Fruit fly (Drosophila melanogaster) whole organism, prepupa: ENCODE data around the gene bun.

Experiments
- Blimp-1 ChIP-seq: fragments of 200-800 bp; sonication (Bioruptor generic); optimal IDR thresholded peaks from 3 replicates; lab custom pipeline; 2017; ENCODE audit warnings: missing biosample characterization, missing genetic modification characterization, mild to moderate bottlenecking, moderate library complexity, missing genetic modification reagents
- CG10631 ChIP-seq: fragments of 200-800 bp; sonication (Bioruptor generic); optimal IDR thresholded peaks from 2 replicates; lab custom pipeline; 2016; ENCODE audit warnings: missing biosample characterization, missing genetic modification characterization
- CG10669 ChIP-seq: fragments of 200-800 bp; sonication (Bioruptor generic); optimal IDR thresholded peaks from 3 replicates; lab custom pipeline; 2018; ENCODE audit warnings: missing biosample characterization, mild to moderate bottlenecking, missing genetic modification characterization, moderate library complexity
- CG11294 ChIP-seq: fragments of 200-800 bp; sonication (Bioruptor generic); IDR thresholded peaks from 2 replicates; pipeline ENCODE4 v1.3.6; 2022; ENCODE audit warnings: missing biosample characterization, missing genetic modification characterization
- CG11762 ChIP-seq: fragments of 200-800 bp; sonication (Bioruptor generic); optimal IDR thresholded peaks from 3 replicates; lab custom pipeline; 2016; ENCODE audit warnings: missing biosample characterization, missing genetic modification characterization; ENCODE audit not compliant: insufficient read depth
- CG11902 ChIP-seq: fragments of 200-800 bp; sonication (Bioruptor generic); optimal IDR thresholded peaks from 3 replicates; lab custom pipeline; 2016; ENCODE audit warnings: missing biosample characterization, missing genetic modification characterization
- CG15336 ChIP-seq: fragments of 200-800 bp; sonication (Bioruptor generic); IDR thresholded peaks from 2 replicates; pipeline ENCODE4 v1.3.6; 2022; ENCODE audit warnings: missing biosample characterization, missing genetic modification characterization
- CG16779 ChIP-seq: fragments of 200-800 bp; sonication (Bioruptor generic); optimal IDR thresholded peaks from 3 replicates; lab custom pipeline; 2017; ENCODE audit warnings: missing biosample characterization, mild to moderate bottlenecking, missing genetic modification characterization
- CG3032 ChIP-seq: fragments of 200-800 bp; optimal IDR thresholded peaks from 2 replicates; lab custom pipeline; 2019; ENCODE audit warnings: missing biosample characterization, mild to moderate bottlenecking, missing genetic modification characterization, moderate library complexity
- CG4318 ChIP-seq: fragments of 200-800 bp; sonication (Bioruptor generic); optimal IDR thresholded peaks from 3 replicates; lab custom pipeline; 2017; ENCODE audit warnings: missing biosample characterization, mild to moderate bottlenecking, missing genetic modification characterization
- CG6276 ChIP-seq: fragments of 200-800 bp; sonication (Bioruptor generic); optimal IDR thresholded peaks from 2 replicates; lab custom pipeline; 2017; ENCODE audit warnings: missing biosample characterization, mild to moderate bottlenecking, missing genetic modification characterization
- CG6808 ChIP-seq: fragments of 200-800 bp; sonication (Bioruptor generic); optimal IDR thresholded peaks from 3 replicates; lab custom pipeline; 2017; ENCODE audit warnings: missing biosample characterization, missing genetic modification characterization, mild to moderate bottlenecking, moderate library complexity, missing genetic modification reagents
- CG6854 ChIP-seq: fragments of 200-800 bp; sonication (Bioruptor generic); optimal IDR thresholded peaks from 2 replicates; lab custom pipeline; 2017; ENCODE audit warnings: missing biosample characterization, mild to moderate bottlenecking, missing genetic modification characterization
- CG7368 ChIP-seq: fragments of 200-800 bp; sonication (Bioruptor generic); optimal IDR thresholded peaks from 3 replicates; lab custom pipeline; 2016; ENCODE audit warnings: missing biosample characterization, missing genetic modification characterization
- CG8119 ChIP-seq: fragments of 200-800 bp; sonication (Bioruptor generic); IDR thresholded peaks from 3 replicates; pipeline ENCODE4 v1.3.6; 2022; ENCODE audit warnings: missing biosample characterization, missing genetic modification characterization
- CG8319 ChIP-seq: fragments of 200-800 bp; sonication (Bioruptor generic); optimal IDR thresholded peaks from 3 replicates; lab custom pipeline; 2016; ENCODE audit warnings: missing biosample characterization, missing genetic modification characterization
- CG8632 ChIP-seq: fragments of 200-800 bp; sonication (Bioruptor generic); optimal IDR thresholded peaks from 3 replicates; lab custom pipeline; 2016; ENCODE audit warnings: missing biosample characterization, missing genetic modification characterization
- Eip75B ChIP-seq: fragments of 200-800 bp; sonication (Bioruptor generic); optimal IDR thresholded peaks from 3 replicates; lab custom pipeline; 2016; ENCODE audit warnings: missing biosample characterization, missing genetic modification characterization
- Eip78C ChIP-seq: fragments of 200-800 bp; sonication (Bioruptor generic); peaks from one replicate; lab custom pipeline; 2016; ENCODE audit warnings: missing biosample characterization, missing genetic modification characterization
- Eip93F ChIP-seq: fragments of 200-800 bp; sonication (Bioruptor generic); optimal IDR thresholded peaks from 2 replicates; lab custom pipeline; 2016; ENCODE audit warnings: missing biosample characterization, mild to moderate bottlenecking, missing genetic modification characterization
- Ets21C ChIP-seq: fragments of 200-800 bp; sonication (Bioruptor generic); optimal IDR thresholded peaks from 3 replicates; lab custom pipeline; 2016; ENCODE audit warnings: missing biosample characterization, missing genetic modification characterization
- Gug ChIP-seq: fragments of 200-800 bp; sonication (Bioruptor generic); IDR thresholded peaks from 2 replicates; pipeline ENCODE4 v1.3.6; 2022; ENCODE audit warnings: missing biosample characterization, missing genetic modification characterization
- Hr39 ChIP-seq: fragments of 200-800 bp; sonication (Bioruptor generic); optimal IDR thresholded peaks from 2 replicates; lab custom pipeline; 2016; ENCODE audit warnings: missing biosample characterization, missing genetic modification characterization
- Hr4 ChIP-seq: fragments of 200-800 bp; sonication (Bioruptor generic); optimal IDR thresholded peaks from 3 replicates; lab custom pipeline; 2016; ENCODE audit warnings: missing biosample characterization, missing genetic modification characterization
- Met ChIP-seq: fragments of 200-800 bp; sonication (Bioruptor generic); optimal IDR thresholded peaks from 3 replicates; lab custom pipeline; 2016; ENCODE audit warnings: missing biosample characterization, missing genetic modification characterization
- Sox102F ChIP-seq: fragments of 200-800 bp; sonication (Bioruptor generic); optimal IDR thresholded peaks from 2 replicates; lab custom pipeline; 2016; ENCODE audit warnings: missing biosample characterization, mild to moderate bottlenecking, missing genetic modification characterization
- Sox14 ChIP-seq: fragments of 200-800 bp; sonication (Bioruptor generic); optimal IDR thresholded peaks from 3 replicates; lab custom pipeline; 2016; ENCODE audit warnings: missing biosample characterization, missing genetic modification characterization
- Sox15 ChIP-seq: fragments of 200-800 bp; sonication (Bioruptor generic); optimal IDR thresholded peaks from 3 replicates; lab custom pipeline; 2016; ENCODE audit warnings: missing biosample characterization, missing genetic modification characterization
- achi ChIP-seq: fragments of 200-800 bp; sonication (Bioruptor generic); optimal IDR thresholded peaks from 3 replicates; lab custom pipeline; 2016; ENCODE audit warnings: missing biosample characterization, missing genetic modification characterization
- acj6 ChIP-seq: fragments of 200-800 bp; sonication (Bioruptor generic); optimal IDR thresholded peaks from 3 replicates; lab custom pipeline; 2016; ENCODE audit warnings: missing biosample characterization, missing genetic modification characterization
- cyc ChIP-seq: fragments of 200-800 bp; sonication (Bioruptor generic); optimal IDR thresholded peaks from 3 replicates; lab custom pipeline; 2016; ENCODE audit warnings: missing biosample characterization, missing genetic modification characterization
- dac ChIP-seq: fragments of 200-800 bp; sonication (Bioruptor generic); optimal IDR thresholded peaks from 2 replicates; lab custom pipeline; 2017; ENCODE audit warnings: missing biosample characterization, mild to moderate bottlenecking, missing genetic modification characterization
- dsx ChIP-seq: fragments of 200-800 bp; optimal IDR thresholded peaks from 3 replicates; lab custom pipeline; 2019; ENCODE audit warnings: missing biosample characterization, mild to moderate bottlenecking, missing genetic modification characterization, moderate library complexity; ENCODE audit not compliant: poor library complexity, severe bottlenecking
- eg ChIP-seq: fragments of 200-800 bp; sonication (Bioruptor generic); IDR thresholded peaks from 3 replicates; pipeline ENCODE4 v1.3.6; 2022; ENCODE audit warnings: missing biosample characterization, missing genetic modification characterization
- fd59A ChIP-seq: fragments of 200-800 bp; sonication (Bioruptor generic); optimal IDR thresholded peaks from 2 replicates; lab custom pipeline; 2017; ENCODE audit warnings: missing biosample characterization, mild to moderate bottlenecking, missing genetic modification characterization, missing genetic modification reagents
- fd85E ChIP-seq: fragments of 200-800 bp; sonication (Bioruptor generic); optimal IDR thresholded peaks from 3 replicates; lab custom pipeline; 2016; ENCODE audit warnings: missing biosample characterization, missing genetic modification characterization
- fkh ChIP-seq: fragments of 200-800 bp; sonication (Bioruptor generic); optimal IDR thresholded peaks from 3 replicates; lab custom pipeline; 2017; ENCODE audit warnings: missing biosample characterization, mild to moderate bottlenecking, missing genetic modification characterization, moderate library complexity
- lz ChIP-seq: fragments of 200-800 bp; sonication (Bioruptor generic); optimal IDR thresholded peaks from 3 replicates; lab custom pipeline; 2016; ENCODE audit warnings: missing biosample characterization, missing genetic modification characterization
- net ChIP-seq: fragments of 200-800 bp; sonication (Bioruptor generic); optimal IDR thresholded peaks from 3 replicates; lab custom pipeline; 2016; ENCODE audit warnings: missing biosample characterization, missing genetic modification characterization
- pdm3 ChIP-seq: fragments of 200-800 bp; sonication (Bioruptor generic); optimal IDR thresholded peaks from 3 replicates; lab custom pipeline; 2016; ENCODE audit warnings: missing biosample characterization, missing genetic modification characterization
- salr ChIP-seq, 2 experiments: fragments of 200-800 bp; sonication (Bioruptor generic); optimal IDR thresholded peaks; 3 replicates each; lab custom pipeline; 2016 to 2018; ENCODE audit warnings: missing biosample characterization in 2 of 2, missing genetic modification characterization in 2 of 2, mild to moderate bottlenecking in 1 of 2
- spab ChIP-seq: fragments of 200-800 bp; sonication (Bioruptor generic); optimal IDR thresholded peaks from 2 replicates; lab custom pipeline; 2017; ENCODE audit warnings: missing biosample characterization, mild to moderate bottlenecking, missing genetic modification characterization, missing genetic modification reagents
- ss ChIP-seq, 2 experiments: fragments of 200-800 bp; sonication (Bioruptor generic); optimal IDR thresholded peaks; 2 replicates in 1 of 2; 3 replicates in 1 of 2; lab custom pipeline; 2017 to 2018; ENCODE audit warnings: mild to moderate bottlenecking in 2 of 2, missing biosample characterization in 2 of 2, missing genetic modification characterization in 2 of 2, moderate library complexity in 1 of 2
- svp ChIP-seq: fragments of 200-800 bp; sonication (Bioruptor generic); peaks from one replicate; lab custom pipeline; 2016; ENCODE audit warnings: missing biosample characterization, missing genetic modification characterization
- topi ChIP-seq: fragments of 200-800 bp; sonication (Bioruptor generic); optimal IDR thresholded peaks from 3 replicates; lab custom pipeline; 2016; ENCODE audit warnings: missing biosample characterization, missing genetic modification characterization
- vri ChIP-seq: fragments of 200-800 bp; sonication (Bioruptor generic); optimal IDR thresholded peaks from 3 replicates; lab custom pipeline; 2016; ENCODE audit warnings: missing biosample characterization, mild to moderate bottlenecking, missing genetic modification characterization

The bun gene

DNA sequence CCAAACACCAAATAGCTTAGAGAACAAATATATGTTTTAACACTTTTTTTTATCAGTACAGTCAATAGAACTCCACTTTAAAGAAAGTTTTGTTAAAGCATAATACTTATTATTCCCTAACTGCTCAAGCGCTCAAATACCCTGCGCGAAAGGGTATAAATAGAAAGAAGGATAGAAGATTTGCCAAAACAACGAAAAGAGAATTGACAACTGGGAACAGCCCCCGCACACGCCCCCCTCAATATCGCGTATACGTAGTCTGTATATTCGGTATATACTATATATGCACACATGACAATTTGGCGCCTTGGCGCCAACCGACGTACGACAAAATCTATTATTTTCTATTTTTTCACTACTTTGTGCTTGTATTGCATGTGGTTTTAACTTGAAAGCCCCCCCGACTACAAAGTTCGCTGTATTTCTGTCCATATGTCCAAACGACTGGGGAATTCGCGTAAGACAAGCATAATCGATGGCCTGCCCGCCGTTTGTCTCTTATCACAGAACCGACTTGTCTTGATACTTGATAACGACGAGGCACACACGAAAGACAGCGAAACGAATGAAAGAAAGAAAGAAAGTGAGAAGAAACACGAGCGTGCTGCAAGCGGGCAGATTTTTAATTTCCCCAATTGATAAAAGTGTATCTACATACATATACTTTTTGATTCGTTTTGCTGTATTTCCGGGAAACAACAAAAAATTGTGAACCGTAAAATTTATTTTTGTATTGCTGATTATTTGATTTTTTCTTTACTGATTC, 24.7 kb downstream of the bun start (continued):
- peak; percentile 39; the same call in 2 of the 3 replicates for TF ChIP-seq CG8119 (GFP tag; lab: Robert Waterston, UW)
- no peak for TF ChIP-seq Hr39 (GFP tag; lab: Kevin White, UChicago)
- TF ChIP-seq CG7368 (GFP tag; lab: Kevin White, UChicago) = no peak
- TF ChIP-seq Eip93F (GFP tag; lab: Kevin White, UChicago) = peak; percentile 80
- no peak for TF ChIP-seq CG8319 (GFP tag; lab: Kevin White, UChicago)
- TF ChIP-seq CG8632 (GFP tag; lab: Kevin White, UChicago) = no peak
- TF ChIP-seq CG6854 (GFP tag; lab: Kevin White, UChicago) = no peak
- no peak for TF ChIP-seq Ets21C (GFP tag; lab: Kevin White, UChicago)
- no peak for TF ChIP-seq Sox102F (GFP tag; lab: Kevin White, UChicago)

DNA sequence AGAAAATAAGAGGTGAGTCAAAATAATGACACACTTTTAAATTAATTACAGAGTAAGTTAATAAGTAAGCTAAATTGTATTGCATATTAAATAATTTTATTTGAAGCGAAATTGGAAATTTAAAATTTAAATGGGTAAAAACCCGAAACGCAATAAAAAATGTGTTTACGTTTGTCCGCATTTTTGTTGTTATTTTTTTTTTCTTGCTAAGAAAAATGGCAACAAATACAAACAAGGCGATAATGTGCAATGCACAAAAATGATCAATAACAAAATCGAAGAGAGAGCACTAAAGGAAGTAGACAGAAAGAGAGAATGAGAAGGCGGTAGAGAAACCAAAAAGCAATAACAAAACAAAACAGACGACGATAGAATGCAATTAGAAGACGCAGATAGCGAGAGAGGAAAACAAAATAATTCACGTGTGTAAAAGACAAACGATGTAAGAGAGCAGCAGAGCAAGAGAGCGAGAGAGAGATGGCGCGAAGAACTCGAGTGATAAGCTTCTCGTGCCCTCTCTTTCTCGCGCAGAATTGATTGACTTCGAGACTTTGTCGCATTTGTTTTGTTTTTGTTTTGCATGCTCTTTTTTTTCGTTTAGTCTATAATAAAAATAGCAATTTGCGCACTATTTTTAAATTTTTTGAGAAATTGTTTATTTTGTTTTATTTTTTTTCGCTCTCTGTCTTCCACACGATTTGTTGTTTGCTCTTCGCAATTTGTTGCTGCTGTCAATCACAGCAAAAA, 25.5 kb downstream of the bun start:
- peak; percentile 28 for TF ChIP-seq CG16779 (tag; lab: Kevin White, UChicago)
- no peak for TF ChIP-seq Sox15
- no peak for TF ChIP-seq dac (GFP tag; lab: Kevin White, UChicago)
- peak; percentile 91 for TF ChIP-seq eg
- no peak for TF ChIP-seq lz (GFP tag; lab: Kevin White, UChicago)
- no peak for TF ChIP-seq Eip75B (GFP tag; lab: Kevin White, UChicago)
- TF ChIP-seq CG10669 (GFP tag; lab: Kevin White, UChicago) = peak; percentile 15
- peak; percentile 24 for TF ChIP-seq CG3032 (tag; lab: Kevin White, UChicago)
- peak; percentile 63 for TF ChIP-seq CG6808 (GFP tag; lab: Kevin White, UChicago)
- no peak for TF ChIP-seq Hr39 (GFP tag; lab: Kevin White, UChicago)
- TF ChIP-seq Blimp-1 (GFP tag; lab: Kevin White, UChicago) = no peak
- TF ChIP-seq Eip78C (GFP tag; lab: Kevin White, UChicago) = peak; percentile 49
- TF ChIP-seq achi = no peak
- no peak for TF ChIP-seq cyc (GFP tag; lab: Kevin White, UChicago)
- TF ChIP-seq CG11902 (GFP tag; lab: Kevin White, UChicago) = no peak
- no peak for TF ChIP-seq Sox102F (GFP tag; lab: Kevin White, UChicago)
- peak; percentile 90 for TF ChIP-seq CG6276
- peak; percentile 71 for TF ChIP-seq dsx
- TF ChIP-seq Gug (GFP tag; lab: Robert Waterston, UW) = 0 out of 2 replicates have a peak, but pooled peaks have one; percentile 27
- TF ChIP-seq CG15336 (GFP tag; lab: Robert Waterston, UW) = peak; percentile 6; the same call in 1 of the 2 replicates
- TF ChIP-seq net (GFP tag; lab: Kevin White, UChicago) = no peak
- TF ChIP-seq CG11762 (GFP tag; lab: Kevin White, UChicago) = no peak
- TF ChIP-seq CG11294 = no peak
- TF ChIP-seq CG8632 (GFP tag; lab: Kevin White, UChicago) = no peak
- TF ChIP-seq Sox14 = no peak
- TF ChIP-seq fd59A (GFP tag; lab: Kevin White, UChicago) = no peak
- no peak for TF ChIP-seq CG6854 (GFP tag; lab: Kevin White, UChicago)
- TF ChIP-seq ss (GFP tag; optimal IDR thresholded peaks at IDR 0.05; lab: Kevin White, UChicago) = peak; percentile 56 to 65
- no peak for TF ChIP-seq topi
- TF ChIP-seq CG10631 (GFP tag; lab: Kevin White, UChicago) = no peak
- TF ChIP-seq spab (GFP tag; lab: Kevin White, UChicago) = peak; percentile 37
- TF ChIP-seq salr (GFP tag; optimal IDR thresholded peaks at IDR 0.05; lab: Kevin White, UChicago) = no peak
- no peak for TF ChIP-seq CG4318 (GFP tag; lab: Kevin White, UChicago)
- TF ChIP-seq Hr4 (GFP tag; lab: Kevin White, UChicago) = peak; percentile 35
- no peak for TF ChIP-seq fkh (GFP tag; lab: Kevin White, UChicago)
- TF ChIP-seq svp (GFP tag; lab: Kevin White, UChicago) = no peak
- no peak for TF ChIP-seq CG8119 (GFP tag; lab: Robert Waterston, UW)
- TF ChIP-seq acj6 (GFP tag; lab: Kevin White, UChicago) = no peak
- no peak for TF ChIP-seq vri (GFP tag; lab: Kevin White, UChicago)
- no peak for TF ChIP-seq fd85E (GFP tag; lab: Kevin White, UChicago)
- TF ChIP-seq pdm3 = no peak
- no peak for TF ChIP-seq Met (GFP tag; lab: Kevin White, UChicago)
